Worm (Caenorhabditis elegans) whole organism, L3 larva: ENCODE data around the gene R53.5.

Experiments
- ama-1 ChIP-seq: fragments of 150-350 bp; optimal IDR thresholded peaks from 2 replicates; lab custom pipeline; 2018
- elt-1 ChIP-seq: fragments of 150-350 bp; optimal IDR thresholded peaks from 2 replicates; lab custom pipeline; 2014; ENCODE audit warnings: missing biosample characterization, missing genetic modification characterization
- hmg-11 ChIP-seq: sonication (generic microtip); optimal IDR thresholded peaks from 2 replicates; lab custom pipeline; 2016; ENCODE audit warnings: missing genetic modification characterization, missing compliant biosample characterization
- jun-1 ChIP-seq: fragments of 150-350 bp; optimal IDR thresholded peaks from 2 replicates; lab custom pipeline; 2014; ENCODE audit warnings: missing biosample characterization, missing genetic modification reagents, missing genetic modification characterization
- lin-15B ChIP-seq: fragments of 150-350 bp; optimal IDR thresholded peaks from 2 replicates; lab custom pipeline; 2014; ENCODE audit warnings: missing biosample characterization, missing genetic modification characterization
- lin-39 ChIP-seq: fragments of 150-350 bp; optimal IDR thresholded peaks from 2 replicates; lab custom pipeline; 2018; ENCODE audit warnings: missing biosample characterization, missing genetic modification reagents, missing genetic modification characterization
- nhr-11 ChIP-seq: fragments of 150-350 bp; optimal IDR thresholded peaks from 2 replicates; lab custom pipeline; 2014; ENCODE audit warnings: missing biosample characterization, missing genetic modification characterization
- nhr-23 ChIP-seq: fragments of 150-350 bp; optimal IDR thresholded peaks from 2 replicates; lab custom pipeline; 2014; ENCODE audit warnings: missing biosample characterization, missing genetic modification reagents, missing genetic modification characterization
- nhr-28 ChIP-seq: fragments of 150-350 bp; optimal IDR thresholded peaks from 2 replicates; lab custom pipeline; 2014; ENCODE audit warnings: missing biosample characterization, missing genetic modification characterization
- sea-2 ChIP-seq: fragments of 150-350 bp; sonication (generic microtip); optimal IDR thresholded peaks from 4 replicates; lab custom pipeline; 2014; ENCODE audit warnings: missing biosample characterization, missing genetic modification reagents, missing genetic modification characterization

- no peak for TF ChIP-seq lin-15B (tag; lab: Kevin White, UChicago)
- no peak for TF ChIP-seq lin-39
- TF ChIP-seq ama-1 = no peak
- TF ChIP-seq elt-1 (tag; lab: Kevin White, UChicago) = no peak
- no peak for TF ChIP-seq jun-1 (tag; lab: Kevin White, UChicago)
- TF ChIP-seq nhr-28 (tag; lab: Kevin White, UChicago) = no peak
- no peak for TF ChIP-seq nhr-23
- TF ChIP-seq sea-2 (GFP tag; lab: Kevin White, UChicago) = no peak
- no peak for TF ChIP-seq nhr-11 (tag; lab: Kevin White, UChicago)
- TF ChIP-seq hmg-11 (tag; lab: Kevin White, UChicago) = no peak
These were observed 45.7 kb upstream of the R53.5 start, which contains the start of gene lec-2 for ce11 chrII:10016013-10016412.
